Fruit fly (Drosophila melanogaster): Measurements from ENCODE around the gene CG15169.

CG15169 gene

dm6 chr2L:19014032-19014880 lies 23.4 kb downstream of the CG15169 start (continued):
- TF ChIP-seq CG7556 (GFP tag; optimal IDR thresholded peaks at IDR 0.05): peak; percentile 94
- no peak for TF ChIP-seq CG9609 (GFP tag; optimal IDR thresholded peaks at IDR 0.05)
- peak; percentile 46 for TF ChIP-seq gsb-n (tag; optimal IDR thresholded peaks at IDR 0.05)
- peak; percentile 80 for TF ChIP-seq CG17385 (GFP tag; optimal IDR thresholded peaks at IDR 0.05)
- peak; percentile 37 for TF ChIP-seq CG10431 (GFP tag; optimal IDR thresholded peaks at IDR 0.05)
- peak; percentile 87 for TF ChIP-seq CG7839 (tag; optimal IDR thresholded peaks at IDR 0.05)
- TF ChIP-seq wdn (GFP tag; IDR thresholded peaks at IDR 0.05): peak; percentile 42; the same call in 1 of the 2 replicates
- TF ChIP-seq ind (GFP tag; optimal IDR thresholded peaks at IDR 0.05): peak; percentile 58
- peak; percentile 52 for TF ChIP-seq E2f2 (GFP tag; IDR thresholded peaks at IDR 0.05)
- peak; percentile 64 for TF ChIP-seq ewg (GFP tag; optimal IDR thresholded peaks at IDR 0.05)
- peak; percentile 76 for TF ChIP-seq Oli (tag; optimal IDR thresholded peaks at IDR 0.05)
- TF ChIP-seq CG10654 (GFP tag; optimal IDR thresholded peaks at IDR 0.05): peak; percentile 11
- peak; percentile 85 for TF ChIP-seq CG15269 (tag; optimal IDR thresholded peaks at IDR 0.05)
- TF ChIP-seq BEAF-32 (GFP tag; optimal IDR thresholded peaks at IDR 0.05): no peak
- TF ChIP-seq fd64A (GFP tag; optimal IDR thresholded peaks at IDR 0.05): no peak
- peak; percentile 51; the same call in 1 of the 2 replicates for TF ChIP-seq ranshi (GFP tag; IDR thresholded peaks at IDR 0.05)
- peak; percentile 80 for TF ChIP-seq sens (GFP tag)
- TF ChIP-seq org-1 (GFP tag; optimal IDR thresholded peaks at IDR 0.05): peak; percentile 78
- no peak for TF ChIP-seq rib (GFP tag; IDR thresholded peaks at IDR 0.05)
- 0 out of 2 replicates have a peak, but pooled peaks have one; percentile 48 for TF ChIP-seq CG7372 (GFP tag; IDR thresholded peaks at IDR 0.05)
- TF ChIP-seq CG30431 (GFP tag; optimal IDR thresholded peaks at IDR 0.05): peak; percentile 12
- TF ChIP-seq corto (GFP tag; optimal IDR thresholded peaks at IDR 0.05): no peak
- TF ChIP-seq CG11093 (GFP tag; IDR thresholded peaks at IDR 0.05): 0 out of 3 replicates have a peak, but pooled peaks have one; percentile 34
- peak; percentile 17; the same call in 1 of the 3 replicates for TF ChIP-seq ci (GFP tag; IDR thresholded peaks at IDR 0.05)
- peak; percentile 70 for TF ChIP-seq slou (GFP tag; optimal IDR thresholded peaks at IDR 0.05)
- TF ChIP-seq CG13287 (GFP tag; IDR thresholded peaks at IDR 0.05; ENCODE audit: partially characterized antibody): no peak
- peak; percentile 68 for TF ChIP-seq CG13775 (GFP tag; optimal IDR thresholded peaks at IDR 0.05)
- no peak for TF ChIP-seq sima (GFP tag; optimal IDR thresholded peaks at IDR 0.05)
- TF ChIP-seq CG4820 (GFP tag; optimal IDR thresholded peaks at IDR 0.05): peak; percentile 22
- no peak for TF ChIP-seq btn (GFP tag; optimal IDR thresholded peaks at IDR 0.05)
- TF ChIP-seq so (GFP tag; IDR thresholded peaks at IDR 0.05): peak; percentile 68; the same call in 1 of the 3 replicates
- peak; percentile 77 for TF ChIP-seq zf30C (GFP tag; optimal IDR thresholded peaks at IDR 0.05)
- TF ChIP-seq CG3726 (GFP tag; IDR thresholded peaks at IDR 0.05): no peak
- peak; percentile 73 for TF ChIP-seq CG18262 (tag; optimal IDR thresholded peaks at IDR 0.05)
- TF ChIP-seq run (tag; optimal IDR thresholded peaks at IDR 0.05): peak; percentile 59
- TF ChIP-seq CG12299 (tag; optimal IDR thresholded peaks at IDR 0.05): peak; percentile 74
- TF ChIP-seq chinmo (GFP tag; IDR thresholded peaks at IDR 0.05; ENCODE audit: partially characterized antibody): 0 out of 4 replicates have a peak, but pooled peaks have one; percentile 58
- no peak for TF ChIP-seq CG43689 (GFP tag; IDR thresholded peaks at IDR 0.05)
- no peak for TF ChIP-seq da (GFP tag; optimal IDR thresholded peaks at IDR 0.05)
- TF ChIP-seq CG4360 (GFP tag; IDR thresholded peaks at IDR 0.05): no peak
- peak; percentile 75 for TF ChIP-seq CG34376 (GFP tag; optimal IDR thresholded peaks at IDR 0.05)
- TF ChIP-seq unpg (GFP tag; optimal IDR thresholded peaks at IDR 0.05): peak; percentile 74
- no peak for TF ChIP-seq CG6272 (GFP tag; IDR thresholded peaks at IDR 0.05)
- no peak for TF ChIP-seq CG7987 (GFP tag; optimal IDR thresholded peaks at IDR 0.05)
- TF ChIP-seq CG10274 (GFP tag; optimal IDR thresholded peaks at IDR 0.05): peak; percentile 15
- no peak for TF ChIP-seq p53 (GFP tag; optimal IDR thresholded peaks at IDR 0.05)
- no peak for TF ChIP-seq Nf-YA (GFP tag; IDR thresholded peaks at IDR 0.05)
- TF ChIP-seq CG11247 (GFP tag; IDR thresholded peaks at IDR 0.05): peak; percentile 26; the same call in 1 of the 2 replicates
- no peak for TF ChIP-seq Lpt (GFP tag; optimal IDR thresholded peaks at IDR 0.05)

Measured in whole organism, embryonic.